Fruit fly (Drosophila melanogaster) whole organism, adult: ENCODE results near the gene CG14692.

Experiments used
- CG11617 ChIP-seq: fragments of 200-800 bp; sonication (Bioruptor generic); optimal IDR thresholded peaks from 2 replicates; lab custom pipeline; 2017; ENCODE audit warnings: mild to moderate bottlenecking, missing biosample characterization, missing genetic modification reagents, missing genetic modification characterization
- CG12768 ChIP-seq: fragments of 200-800 bp; sonication (Bioruptor generic); optimal IDR thresholded peaks from 2 replicates; lab custom pipeline; 2017; ENCODE audit warnings: missing biosample characterization, missing genetic modification characterization, mild to moderate bottlenecking, moderate library complexity, missing genetic modification reagents
- CG14711 ChIP-seq: fragments of 200-800 bp; sonication (Bioruptor generic); optimal IDR thresholded peaks from 2 replicates; lab custom pipeline; 2018; ENCODE audit warnings: missing biosample characterization, mild to moderate bottlenecking, missing genetic modification characterization, moderate library complexity
- CG1620 ChIP-seq: fragments of 200-800 bp; sonication (Bioruptor generic); optimal IDR thresholded peaks from 2 replicates; lab custom pipeline; 2016; ENCODE audit warnings: missing biosample characterization, missing genetic modification characterization
- CG33017 ChIP-seq: fragments of 200-800 bp; sonication (Bioruptor generic); optimal IDR thresholded peaks from 2 replicates; lab custom pipeline; 2018; ENCODE audit warnings: missing biosample characterization, mild to moderate bottlenecking, missing genetic modification characterization, moderate library complexity
- CG5204 ChIP-seq: fragments of 200-800 bp; sonication (Bioruptor generic); optimal IDR thresholded peaks from 2 replicates; lab custom pipeline; 2016; ENCODE audit warnings: missing biosample characterization, missing genetic modification characterization
- CG7045 ChIP-seq: fragments of 200-800 bp; sonication (Bioruptor generic); optimal IDR thresholded peaks from 2 replicates; lab custom pipeline; 2017; ENCODE audit warnings: missing biosample characterization, mild to moderate bottlenecking, missing genetic modification characterization
- CG7101 ChIP-seq: fragments of 200-800 bp; sonication (Bioruptor generic); optimal IDR thresholded peaks from 2 replicates; lab custom pipeline; 2018; ENCODE audit warnings: missing biosample characterization, mild to moderate bottlenecking, missing genetic modification characterization, moderate library complexity
- Clk ChIP-seq: fragments of 200-800 bp; sonication (Bioruptor generic); optimal IDR thresholded peaks from 2 replicates; lab custom pipeline; 2017; ENCODE audit warnings: missing biosample characterization, missing genetic modification characterization
- Crg-1 ChIP-seq: fragments of 200-800 bp; sonication (Bioruptor generic); optimal IDR thresholded peaks from 2 replicates; lab custom pipeline; 2016; ENCODE audit warnings: missing biosample characterization, missing genetic modification characterization
- Hr96 ChIP-seq: fragments of 200-800 bp; sonication (Bioruptor generic); optimal IDR thresholded peaks from 2 replicates; lab custom pipeline; 2016; ENCODE audit warnings: missing biosample characterization, missing genetic modification characterization
- Mnt ChIP-seq: fragments of 200-800 bp; sonication (Bioruptor generic); optimal IDR thresholded peaks from 2 replicates; lab custom pipeline; 2016; ENCODE audit warnings: missing biosample characterization, mild to moderate bottlenecking, missing genetic modification characterization
- bab1 ChIP-seq: fragments of 200-800 bp; sonication (Bioruptor generic); optimal IDR thresholded peaks from 3 replicates; lab custom pipeline; 2019; ENCODE audit warnings: missing biosample characterization, mild to moderate bottlenecking, missing genetic modification characterization, moderate library complexity
- cic ChIP-seq: fragments of 200-800 bp; sonication (Bioruptor generic); optimal IDR thresholded peaks from 2 replicates; lab custom pipeline; 2017; ENCODE audit warnings: missing biosample characterization, mild to moderate bottlenecking, missing genetic modification characterization, moderate library complexity
- cnc ChIP-seq, 2 experiments: fragments of >200 bp; optimal IDR thresholded peaks; 2 replicates each; lab custom pipeline; 2017
- kay ChIP-seq: fragments of 200-800 bp; sonication (Bioruptor generic); peaks from one replicate; lab custom pipeline; 2016; ENCODE audit warnings: missing biosample characterization, missing genetic modification characterization, borderline replicate concordance
- ovo ChIP-seq: fragments of 200-800 bp; sonication (Bioruptor generic); optimal IDR thresholded peaks from 2 replicates; lab custom pipeline; 2016; ENCODE audit warnings: missing biosample characterization, missing genetic modification characterization
- pad ChIP-seq: fragments of 200-800 bp; sonication (Bioruptor generic); optimal IDR thresholded peaks from 3 replicates; lab custom pipeline; 2017; ENCODE audit warnings: missing biosample characterization, missing genetic modification characterization, mild to moderate bottlenecking, moderate library complexity, missing genetic modification reagents
- tj ChIP-seq: fragments of 200-800 bp; sonication (Bioruptor generic); optimal IDR thresholded peaks from 3 replicates; lab custom pipeline; 2017; ENCODE audit warnings: missing biosample characterization, mild to moderate bottlenecking, missing genetic modification characterization, moderate library complexity
- toe ChIP-seq: fragments of 200-800 bp; sonication (Bioruptor generic); optimal IDR thresholded peaks from 2 replicates; lab custom pipeline; 2016; ENCODE audit warnings: missing biosample characterization, missing genetic modification characterization

CG14692 gene

dm6 chr3R:10803855-10804254 is at the start of gene CG14692:
Gene CG14692 (minus strand): TSS chr3R:10803955.
- TF ChIP-seq CG5204 (GFP tag; lab: Kevin White, UChicago) (no peak), CG1620 (GFP tag; lab: Kevin White, UChicago) (no peak), CG11617 (no peak), CG33017 (tag; lab: Kevin White, UChicago) (no peak), Hr96 (GFP tag; lab: Kevin White, UChicago) (no peak), pad (no peak), CG7045 (GFP tag; lab: Kevin White, UChicago) (no peak), Mnt (GFP tag; lab: Kevin White, UChicago) (no peak), tj (GFP tag; lab: Kevin White, UChicago) (no peak), bab1 (no peak), CG14711 (tag; lab: Kevin White, UChicago) (no peak), ovo (no peak), kay (GFP tag; lab: Kevin White, UChicago) (no peak), CG12768 (GFP tag; lab: Kevin White, UChicago) (no peak), Crg-1 (GFP tag; lab: Kevin White, UChicago) (no peak), CG7101 (no peak), toe (no peak)

- TF ChIP-seq CG12768 (GFP tag; lab: Kevin White, UChicago) (no peak), pad (peak; percentile 100)
Measured at dm6 chr3R:10852232-10852774, 48.5 kb upstream of the CG14692 start, which contains the start of gene CG4565. Gene CG4565 (plus strand): TSS chr3R:10852724.

- TF ChIP-seq kay (GFP tag; lab: Kevin White, UChicago) = no peak
- TF ChIP-seq tj (GFP tag; lab: Kevin White, UChicago) = no peak
Measured at dm6 chr3R:10850636-10851035, 46.9 kb upstream of the CG14692 start.

dm6 chr3R:10849515-10849973 is 45.8 kb upstream of the CG14692 start, which contains the start of gene CG42394:
Gene CG42394 (plus strand): TSS chr3R:10849825.
- TF ChIP-seq bab1 = peak; percentile 82
- no peak for TF ChIP-seq Crg-1 (GFP tag; lab: Kevin White, UChicago)
- no peak for TF ChIP-seq ovo
- TF ChIP-seq toe = peak; percentile 50
- TF ChIP-seq CG33017 (tag; lab: Kevin White, UChicago) = peak; percentile 77
- peak; percentile 80 for TF ChIP-seq CG7101
- TF ChIP-seq CG7045 (GFP tag; lab: Kevin White, UChicago) = peak; percentile 87
- peak; percentile 40 for TF ChIP-seq Hr96 (GFP tag; lab: Kevin White, UChicago)
- peak; percentile 66 for TF ChIP-seq CG5204 (GFP tag; lab: Kevin White, UChicago)
- peak; percentile 63 for TF ChIP-seq CG11617
- peak; percentile 81 for TF ChIP-seq CG14711 (tag; lab: Kevin White, UChicago)
- TF ChIP-seq pad = peak; percentile 37
- TF ChIP-seq CG12768 (GFP tag; lab: Kevin White, UChicago) = peak; percentile 78
- peak; percentile 11 for TF ChIP-seq Clk (GFP tag; lab: Kevin White, UChicago)
- no peak for TF ChIP-seq cic (GFP tag; lab: Kevin White, UChicago)
- TF ChIP-seq Mnt (GFP tag; lab: Kevin White, UChicago) = no peak
- TF ChIP-seq tj (GFP tag; lab: Kevin White, UChicago) = peak; percentile 47
- TF ChIP-seq kay (GFP tag; lab: Kevin White, UChicago) = peak; percentile 79
- TF ChIP-seq cnc (optimal IDR thresholded peaks at IDR 0.05; lab: Kevin White, UChicago) = no peak
- no peak for TF ChIP-seq CG1620 (GFP tag; lab: Kevin White, UChicago)

- no peak for TF ChIP-seq Clk (GFP tag; lab: Kevin White, UChicago)
- TF ChIP-seq CG7101 = no peak
Measured at dm6 chr3R:10842422-10842821, 38.7 kb upstream of the CG14692 start.

dm6 chr3R:10836924-10837323 is 33.2 kb upstream of the CG14692 start:
- no peak for TF ChIP-seq CG11617
- no peak for TF ChIP-seq CG5204 (GFP tag; lab: Kevin White, UChicago)
- no peak for TF ChIP-seq CG14711 (tag; lab: Kevin White, UChicago)
- TF ChIP-seq CG33017 (tag; lab: Kevin White, UChicago) = no peak
- no peak for TF ChIP-seq Clk (GFP tag; lab: Kevin White, UChicago)
- TF ChIP-seq Crg-1 (GFP tag; lab: Kevin White, UChicago) = no peak

- TF ChIP-seq Hr96 (GFP tag; lab: Kevin White, UChicago) (no peak), cnc (optimal IDR thresholded peaks at IDR 0.05; lab: Kevin White, UChicago) (no peak), CG12768 (GFP tag; lab: Kevin White, UChicago) (no peak), CG1620 (GFP tag; lab: Kevin White, UChicago) (no peak), kay (GFP tag; lab: Kevin White, UChicago) (no peak)
Measured at dm6 chr3R:10834893-10835292, 31.1 kb upstream of the CG14692 start.
